Fruit fly (Drosophila melanogaster) whole organism, wandering third instar larva: Measurements from ENCODE around the gene Zir.

Experiments
- Dif ChIP-seq: fragments of 200-275, 200-300 bp; sonication (Bioruptor generic); optimal IDR thresholded peaks from 2 replicates; lab custom pipeline; 2018; ENCODE audit warnings: missing biosample characterization, missing genetic modification characterization; ENCODE audit not compliant: partially characterized antibody
- HLH106 ChIP-seq: fragments of 200-800 bp; optimal IDR thresholded peaks from 3 replicates; lab custom pipeline; 2019; ENCODE audit warnings: missing biosample characterization, mild to moderate bottlenecking, missing genetic modification characterization, moderate library complexity
- Hr78 ChIP-seq: fragments of >200 bp; optimal IDR thresholded peaks from 2 replicates; lab custom pipeline; 2017; ENCODE audit warnings: missing biosample characterization, missing genetic modification characterization
- OdsH ChIP-seq: fragments of 200-800 bp; sonication (Bioruptor generic); optimal IDR thresholded peaks from 2 replicates; lab custom pipeline; 2016; ENCODE audit warnings: missing biosample characterization, mild to moderate bottlenecking, missing genetic modification characterization
- dmrt93B ChIP-seq: fragments of 200-800 bp; sonication (Bioruptor generic); optimal IDR thresholded peaks from 2 replicates; lab custom pipeline; 2018; ENCODE audit warnings: missing biosample characterization, mild to moderate bottlenecking, missing genetic modification characterization
- fru ChIP-seq: fragments of 200-800 bp; sonication (Bioruptor generic); optimal IDR thresholded peaks from 3 replicates; lab custom pipeline; 2016; ENCODE audit warnings: missing biosample characterization, mild to moderate bottlenecking, missing genetic modification characterization
- jim ChIP-seq: fragments of 175-275, 200-325 bp; sonication (Bioruptor generic); optimal IDR thresholded peaks from 2 replicates; lab custom pipeline; 2016; ENCODE audit warnings: missing biosample characterization, mild to moderate bottlenecking, missing genetic modification characterization
- lola ChIP-seq: fragments of >200 bp; optimal IDR thresholded peaks from 2 replicates; lab custom pipeline; 2017; ENCODE audit warnings: missing biosample characterization, missing genetic modification characterization
- psq ChIP-seq: fragments of 200-800 bp; sonication (Bioruptor generic); optimal IDR thresholded peaks from 3 replicates; lab custom pipeline; 2017; ENCODE audit warnings: missing biosample characterization, mild to moderate bottlenecking, missing genetic modification characterization, moderate library complexity
- sage ChIP-seq: fragments of 200-800 bp; sonication (Bioruptor generic); optimal IDR thresholded peaks from 2 replicates; lab custom pipeline; 2016; ENCODE audit warnings: missing biosample characterization, mild to moderate bottlenecking, missing genetic modification characterization

- TF ChIP-seq OdsH (GFP tag; lab: Kevin White, UChicago) (no peak), Dif (GFP tag; lab: Kevin White, UChicago) (no peak), Hr78 (GFP tag; lab: Kevin White, UChicago) (no peak), HLH106 (tag; lab: Kevin White, UChicago) (no peak), sage (GFP tag; lab: Kevin White, UChicago) (no peak), jim (no peak), lola (GFP tag; lab: Kevin White, UChicago) (no peak), psq (GFP tag; lab: Kevin White, UChicago) (no peak), dmrt93B (no peak), fru (GFP tag; lab: Kevin White, UChicago) (no peak)
Measured at dm6 chr2L:56865-57264, 37.7 kb upstream of the Zir start.
